Worm (Caenorhabditis elegans): Measurements from ENCODE around the gene mrpl-50.

- no peak for TF ChIP-seq lsy-2 (tag; optimal IDR thresholded peaks at IDR 0.05)
- no peak for TF ChIP-seq mab-5 (tag; optimal IDR thresholded peaks at IDR 0.05)
- no peak for TF ChIP-seq hlh-1 (tag; optimal IDR thresholded peaks at IDR 0.05)
- TF ChIP-seq mep-1 (tag; optimal IDR thresholded peaks at IDR 0.05): no peak
- TF ChIP-seq unc-62 (GFP tag; optimal IDR thresholded peaks at IDR 0.05): no peak
- no peak for TF ChIP-seq elt-3 (tag; optimal IDR thresholded peaks at IDR 0.05)
- no peak for TF ChIP-seq elt-1 (tag; optimal IDR thresholded peaks at IDR 0.05; ENCODE audit: borderline replicate concordance, insufficient read depth)
- TF ChIP-seq ztf-11 (tag; optimal IDR thresholded peaks at IDR 0.05): no peak
These were observed 6.5 kb upstream of the mrpl-50 start for ce11 chrII:8923187-8923586.
